Worm (Caenorhabditis elegans) whole organism, late embryonic: ENCODE measurements around the gene F55C10.5.

Experiments
- C08G9.2 ChIP-seq: sonication (generic microtip); optimal IDR thresholded peaks from 2 replicates; lab custom pipeline; 2016; ENCODE audit warnings: mild to moderate bottlenecking, missing genetic modification characterization, moderate library complexity, missing compliant biosample characterization
- ceh-9 ChIP-seq: sonication (generic microtip); optimal IDR thresholded peaks from 2 replicates; lab custom pipeline; 2016; ENCODE audit warnings: mild to moderate bottlenecking, missing genetic modification characterization, inconsistent platforms, missing compliant biosample characterization
- eyg-1 ChIP-seq: sonication (generic microtip); optimal IDR thresholded peaks from 2 replicates; lab custom pipeline; 2016; ENCODE audit warnings: missing genotype, missing genetic modification characterization, missing compliant biosample characterization

ce11 chrV:11380571-11380970 is 2.3 kb upstream of the F55C10.5 start:
- TF ChIP-seq ceh-9 (tag; lab: Kevin White, UChicago), result no peak
- no peak for TF ChIP-seq eyg-1 (tag; lab: Kevin White, UChicago)
- no peak for TF ChIP-seq C08G9.2 (tag; lab: Kevin White, UChicago)
